Worm (Caenorhabditis elegans) whole organism, midembryonic: ENCODE data around the gene K02C4.2.

Experiments
- T22C8.4 ChIP-seq: fragments of 200-800 bp; sonication (Bioruptor generic); IDR thresholded peaks from 2 replicates; pipeline ENCODE4 v1.3.6; 2022; ENCODE audit warnings: missing genetic modification characterization, missing compliant biosample characterization
- cog-1 ChIP-seq: sonication (generic microtip); optimal IDR thresholded peaks from 2 replicates; lab custom pipeline; 2016; ENCODE audit warnings: missing genetic modification characterization, missing compliant biosample characterization
- flt-1 ChIP-seq: fragments of 200-800 bp; sonication (Bioruptor generic); IDR thresholded peaks from 2 replicates; pipeline ENCODE4 v1.3.6; 2022; ENCODE audit warnings: missing genetic modification characterization, missing compliant biosample characterization
- klf-2 ChIP-seq: fragments of 200-800 bp; sonication (Bioruptor generic); conservative IDR thresholded peaks from 2 replicates; pipeline ENCODE4 v1.3.6; 2022; ENCODE audit warnings: missing genetic modification reagents, missing genetic modification characterization, missing compliant biosample characterization
- med-1 ChIP-seq: sonication (generic microtip); optimal IDR thresholded peaks from 2 replicates; lab custom pipeline; 2017; ENCODE audit warnings: missing genetic modification characterization, mild to moderate bottlenecking, missing compliant biosample characterization, antibody characterized with exemption, missing genetic modification reagents; ENCODE audit not compliant: insufficient read depth
- ref-1 ChIP-seq: fragments of 200-800 bp; sonication (Bioruptor generic); conservative IDR thresholded peaks from 2 replicates; pipeline ENCODE4 v1.3.6; 2022; ENCODE audit warnings: missing genetic modification reagents, missing genetic modification characterization, missing compliant biosample characterization
- tab-1 ChIP-seq: fragments of 200-800 bp; sonication (Bioruptor generic); IDR thresholded peaks from 2 replicates; pipeline ENCODE4 v1.3.6; 2022; ENCODE audit warnings: missing genetic modification characterization, missing compliant biosample characterization
- ztf-23 ChIP-seq: fragments of 200-800 bp; sonication (Bioruptor generic); IDR thresholded peaks from 2 replicates; pipeline ENCODE4 v1.3.6; 2022; ENCODE audit warnings: missing genetic modification reagents, missing genetic modification characterization, missing compliant biosample characterization
- ztf-29 ChIP-seq: fragments of 200-800 bp; sonication (Bioruptor generic); IDR thresholded peaks from 2 replicates; pipeline ENCODE4 v1.3.6; 2022; ENCODE audit warnings: missing genetic modification reagents, missing genetic modification characterization, missing compliant biosample characterization

The K02C4.2 gene

DNA sequence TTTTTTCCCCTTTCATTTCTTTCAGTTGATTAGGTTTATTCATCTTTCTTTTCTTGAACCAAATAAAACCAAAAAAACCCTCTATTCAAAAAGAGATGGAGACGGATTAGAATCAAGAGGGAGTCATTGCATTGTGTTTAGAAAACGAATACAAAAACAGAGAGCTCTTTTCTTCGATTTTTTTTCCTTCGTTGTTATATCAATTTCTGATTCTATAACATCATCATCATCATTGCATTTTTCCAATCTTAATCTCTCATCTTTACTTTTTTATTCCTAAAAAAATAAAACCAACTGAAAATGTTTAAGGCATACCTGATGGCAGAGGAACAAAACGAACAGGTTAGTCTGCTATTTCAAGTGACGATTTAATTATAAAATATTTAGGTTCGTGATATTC is 16.8 kb upstream of the K02C4.2 start, which contains the start of gene T05H10.8:
TSS of gene T05H10.8 (plus strand) at position 301 of the 400 bp plus-strand sequence.
- no peak for TF ChIP-seq flt-1 (GFP tag; lab: Robert Waterston, UW)
- TF ChIP-seq tab-1 (GFP tag; lab: Robert Waterston, UW), result no peak
- no peak for TF ChIP-seq ztf-23 (GFP tag; lab: Robert Waterston, UW)
- TF ChIP-seq klf-2 (GFP tag; lab: Robert Waterston, UW), result no peak
- TF ChIP-seq ref-1 (GFP tag; lab: Robert Waterston, UW), result no peak
- TF ChIP-seq T22C8.4 (GFP tag; lab: Robert Waterston, UW), result no peak
- no peak for TF ChIP-seq ztf-29 (GFP tag; lab: Robert Waterston, UW)
- no peak for TF ChIP-seq cog-1 (tag; lab: Kevin White, UChicago)
- TF ChIP-seq med-1, result no peak

DNA sequence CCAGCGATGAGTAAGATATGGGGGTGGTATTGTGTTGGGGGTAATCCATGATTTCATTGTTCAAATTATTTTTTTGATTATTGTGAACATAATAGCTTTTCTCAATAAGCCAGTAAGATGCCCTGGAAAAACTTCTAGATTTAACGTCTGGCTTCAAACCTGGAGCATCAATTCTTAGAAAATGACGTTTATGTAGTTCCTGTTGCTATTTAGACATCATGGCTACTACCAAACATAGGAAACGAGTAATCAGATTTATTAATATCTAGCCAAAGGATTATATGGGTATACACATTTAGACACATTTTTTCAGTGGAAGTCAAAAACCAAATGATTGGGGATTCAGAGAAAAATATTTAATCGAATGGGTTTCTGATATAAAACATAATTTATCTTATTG is 16.0 kb upstream of the K02C4.2 start:
- TF ChIP-seq ztf-23 (GFP tag; lab: Robert Waterston, UW) (no peak), tab-1 (GFP tag; lab: Robert Waterston, UW) (no peak), flt-1 (GFP tag; lab: Robert Waterston, UW) (no peak), ztf-29 (GFP tag; lab: Robert Waterston, UW) (no peak), T22C8.4 (GFP tag; lab: Robert Waterston, UW) (no peak), cog-1 (tag; lab: Kevin White, UChicago) (no peak), klf-2 (GFP tag; lab: Robert Waterston, UW) (no peak), ref-1 (GFP tag; lab: Robert Waterston, UW) (no peak), med-1 (no peak)

DNA sequence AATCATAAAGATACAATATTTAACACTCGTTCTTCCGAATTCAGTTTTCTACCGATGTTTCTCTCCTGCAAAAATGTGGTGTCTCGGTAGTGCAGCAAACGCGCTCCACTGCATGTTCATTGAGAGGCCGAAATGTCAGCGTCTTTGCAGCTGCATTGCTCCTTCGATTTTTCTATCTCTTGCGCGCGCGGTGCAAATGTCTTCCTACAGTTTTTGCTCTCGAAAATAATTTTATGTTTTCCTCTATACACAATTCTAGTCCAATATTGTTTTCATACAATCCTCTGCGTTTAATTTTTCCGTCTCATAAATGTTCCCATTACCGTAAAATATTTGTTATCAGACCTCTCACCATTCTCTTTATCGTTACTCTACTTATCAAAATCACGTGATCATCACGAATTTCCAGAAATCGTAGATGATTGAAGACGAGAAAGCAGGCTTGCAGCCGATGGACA is 13.2 kb upstream of the K02C4.2 start, which contains the start of gene ufd-2:
TSS of gene ufd-2 (plus strand) at position 408 of the 458 bp plus-strand sequence.
- TF ChIP-seq cog-1 (tag; lab: Kevin White, UChicago) (peak; percentile 14), flt-1 (GFP tag; lab: Robert Waterston, UW) (no peak)

DNA sequence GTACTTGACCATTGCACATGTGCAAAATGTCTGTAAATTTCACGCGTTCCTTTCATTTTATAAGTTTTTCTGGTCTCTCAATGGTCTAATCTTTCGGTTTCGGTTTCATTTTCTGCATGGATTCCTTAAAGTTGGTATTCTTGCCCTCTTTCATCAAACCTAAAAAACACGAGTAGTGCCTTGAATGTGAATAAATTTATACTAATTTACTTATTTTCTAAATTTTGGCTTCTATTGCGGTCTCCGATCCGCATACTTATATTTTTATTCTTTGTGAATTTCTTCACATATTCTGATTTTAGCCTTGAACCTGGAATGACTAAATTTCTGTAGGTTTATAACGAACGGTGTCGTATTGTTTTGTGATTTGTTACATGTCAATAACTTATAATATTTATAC is 9.6 kb upstream of the K02C4.2 start, which contains the start of gene pdha-1:
TSS of gene pdha-1 (plus strand) at position 301 of the 400 bp plus-strand sequence.
- TF ChIP-seq ztf-23 (GFP tag; lab: Robert Waterston, UW) (no peak), cog-1 (tag; lab: Kevin White, UChicago) (no peak), med-1 (no peak), klf-2 (GFP tag; lab: Robert Waterston, UW) (no peak), tab-1 (GFP tag; lab: Robert Waterston, UW) (no peak), ztf-29 (GFP tag; lab: Robert Waterston, UW) (no peak), T22C8.4 (GFP tag; lab: Robert Waterston, UW) (no peak), flt-1 (GFP tag; lab: Robert Waterston, UW) (no peak), ref-1 (GFP tag; lab: Robert Waterston, UW) (no peak)

DNA sequence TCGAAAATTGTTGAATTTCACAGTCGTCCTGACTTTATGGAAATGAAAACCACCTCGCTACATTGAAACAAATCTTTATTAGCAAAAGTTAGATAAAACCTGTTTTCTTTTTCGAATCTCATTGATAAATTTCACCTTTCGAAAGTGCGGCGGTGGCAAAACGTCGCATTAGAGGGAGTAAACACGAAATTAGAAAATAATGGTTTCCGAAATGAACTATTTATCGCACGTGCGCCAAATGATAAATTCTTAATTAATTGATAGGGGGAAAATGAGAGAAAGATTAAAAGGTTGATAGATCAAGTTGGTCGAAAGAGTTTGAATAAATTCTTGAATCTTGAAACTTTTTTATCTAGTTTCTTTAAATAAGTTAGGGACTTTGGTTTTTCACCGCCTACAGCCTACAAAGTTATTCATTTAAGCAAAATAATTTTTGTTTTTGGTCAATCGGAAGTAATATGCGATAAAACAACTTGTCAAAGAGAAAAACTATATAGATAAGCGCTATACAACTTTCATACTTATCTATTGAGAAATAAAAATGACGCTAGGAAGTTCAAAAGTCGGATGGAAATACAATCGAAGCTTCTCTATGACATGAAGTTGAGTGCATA is 4.4 kb upstream of the K02C4.2 start:
- no peak for TF ChIP-seq T22C8.4 (GFP tag; lab: Robert Waterston, UW)
- no peak for TF ChIP-seq cog-1 (tag; lab: Kevin White, UChicago)
- no peak for TF ChIP-seq ztf-23 (GFP tag; lab: Robert Waterston, UW)
- no peak for TF ChIP-seq med-1
- TF ChIP-seq klf-2 (GFP tag; lab: Robert Waterston, UW), result no peak
- no peak for TF ChIP-seq ztf-29 (GFP tag; lab: Robert Waterston, UW)
- TF ChIP-seq ref-1 (GFP tag; lab: Robert Waterston, UW), result no peak
- TF ChIP-seq tab-1 (GFP tag; lab: Robert Waterston, UW), result no peak
- TF ChIP-seq flt-1 (GFP tag; lab: Robert Waterston, UW), result no peak

DNA sequence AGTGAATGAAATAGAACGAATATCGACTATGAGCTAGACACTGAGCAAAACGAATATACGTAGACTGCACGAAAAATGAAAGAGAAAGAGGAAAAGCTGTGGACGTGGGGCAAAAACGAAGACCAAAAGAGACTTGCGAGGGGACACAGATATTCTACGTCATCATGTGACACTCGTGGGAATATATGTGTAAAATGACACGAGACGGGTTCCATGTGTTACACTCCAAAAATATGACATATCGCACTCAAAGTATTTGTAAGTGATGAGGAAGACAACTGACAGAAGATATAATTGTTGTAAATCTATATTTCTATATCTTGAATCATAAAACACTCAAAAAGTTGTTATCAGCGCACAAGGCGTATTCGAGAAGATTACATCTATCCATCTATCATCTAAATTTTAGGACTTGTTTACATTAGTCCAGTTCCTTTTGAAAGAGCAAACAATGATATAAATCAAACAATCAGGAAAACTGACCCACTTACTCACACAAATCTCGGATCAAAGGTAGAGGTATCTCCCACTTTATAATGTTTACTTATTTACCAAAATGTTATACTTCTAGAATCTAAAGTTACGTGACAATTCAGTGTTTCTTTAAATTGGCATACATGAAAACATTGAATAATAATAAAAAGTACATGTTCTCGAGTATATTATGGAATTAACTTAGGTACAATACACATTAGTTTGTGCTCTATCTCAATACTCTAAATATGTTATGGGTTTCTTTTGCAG is 3.6 kb upstream of the K02C4.2 start:
- TF ChIP-seq flt-1 (GFP tag; lab: Robert Waterston, UW) (no peak), cog-1 (tag; lab: Kevin White, UChicago) (peak; percentile 28)

DNA sequence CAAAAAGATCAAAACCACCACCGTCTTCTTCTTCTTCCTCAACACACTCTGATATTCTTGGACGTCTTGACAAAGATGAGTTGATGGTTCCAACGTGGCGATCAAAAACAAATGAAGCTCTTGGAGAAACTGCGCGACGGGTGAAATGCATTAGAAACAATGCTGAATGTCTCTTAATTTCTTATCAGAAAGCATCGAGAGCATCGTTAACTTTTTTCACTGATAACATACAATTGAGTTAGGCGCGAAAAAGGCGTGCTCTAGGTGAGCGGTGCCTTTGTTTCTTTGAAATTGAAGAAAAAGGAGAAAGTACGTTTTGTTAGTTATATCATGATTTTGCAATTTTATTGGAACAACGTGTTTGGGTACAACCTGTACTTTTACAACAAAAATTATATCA is 2.3 kb upstream of the K02C4.2 start, which contains the start of gene gpcp-2:
TSS of gene gpcp-2 (minus strand) at position 153 of the 400 bp plus-strand sequence.
- TF ChIP-seq ztf-23 (GFP tag; lab: Robert Waterston, UW) (no peak), flt-1 (GFP tag; lab: Robert Waterston, UW) (no peak), T22C8.4 (GFP tag; lab: Robert Waterston, UW) (no peak), klf-2 (GFP tag; lab: Robert Waterston, UW) (no peak), cog-1 (tag; lab: Kevin White, UChicago) (no peak), med-1 (no peak), ref-1 (GFP tag; lab: Robert Waterston, UW) (no peak), tab-1 (GFP tag; lab: Robert Waterston, UW) (no peak), ztf-29 (GFP tag; lab: Robert Waterston, UW) (no peak)

DNA sequence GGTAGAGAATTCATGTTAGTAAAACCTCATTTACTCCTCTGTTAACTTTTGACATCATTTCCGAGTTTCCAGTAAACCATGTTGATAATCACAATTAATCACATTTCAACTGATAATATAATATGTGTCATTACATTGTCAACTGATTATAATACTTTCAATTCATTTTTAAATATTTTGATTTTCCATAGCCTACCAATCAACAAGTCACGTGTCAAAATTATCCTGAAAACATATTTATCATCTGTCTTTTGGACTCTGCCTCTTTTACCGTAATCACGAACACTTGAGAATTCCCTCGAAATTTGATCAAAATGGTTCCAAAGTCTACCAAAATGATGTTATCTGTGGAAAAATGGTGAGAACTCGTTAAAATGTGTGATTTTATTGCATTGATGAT is 1.5 kb upstream of the K02C4.2 start:
- TF ChIP-seq ref-1 (GFP tag; lab: Robert Waterston, UW), result no peak
- TF ChIP-seq T22C8.4 (GFP tag; lab: Robert Waterston, UW), result no peak
- TF ChIP-seq klf-2 (GFP tag; lab: Robert Waterston, UW), result no peak

DNA sequence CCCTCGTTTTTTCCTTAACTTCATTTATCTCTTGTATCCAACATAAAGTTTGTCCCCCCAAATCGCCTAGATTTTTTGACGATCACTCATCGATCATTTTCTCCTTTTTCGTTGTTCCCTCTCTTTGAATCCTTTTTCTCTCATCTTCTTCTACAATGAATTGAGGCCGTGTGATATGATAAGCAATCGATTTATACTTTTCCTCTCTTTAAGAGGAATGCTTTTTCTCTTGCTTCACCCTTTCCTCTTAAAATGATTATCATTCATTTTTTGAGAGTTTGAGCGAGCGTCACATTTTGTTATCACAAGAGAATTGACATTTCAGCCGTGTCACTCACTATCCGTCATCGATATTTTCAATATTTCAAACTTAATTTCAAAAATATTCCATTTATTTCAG is 2.5 kb downstream of the K02C4.2 start, which contains the start of gene K02C4.5:
TSS of gene K02C4.5 (plus strand) at position 395 of the 400 bp plus-strand sequence.
- no peak for TF ChIP-seq ztf-23 (GFP tag; lab: Robert Waterston, UW)
- TF ChIP-seq flt-1 (GFP tag; lab: Robert Waterston, UW), result no peak
- no peak for TF ChIP-seq tab-1 (GFP tag; lab: Robert Waterston, UW)
- no peak for TF ChIP-seq cog-1 (tag; lab: Kevin White, UChicago)
- TF ChIP-seq ref-1 (GFP tag; lab: Robert Waterston, UW), result no peak
- no peak for TF ChIP-seq T22C8.4 (GFP tag; lab: Robert Waterston, UW)
